Worm (Caenorhabditis elegans): Measurements from ENCODE around the gene T28C6.11.
A peak's percentile ranks its signal among the peaks of the same experiment; 100 is the strongest.

Gene T28C6.11

ce11 chrIV:8794895-8795665, 45.0 kb downstream of the T28C6.11 start:
- peak; percentile 13 for TF ChIP-seq ceh-19 (GFP tag; optimal IDR thresholded peaks at IDR 0.05)
- TF ChIP-seq ceh-18 (tag; optimal IDR thresholded peaks at IDR 0.05): peak; percentile 30
- no peak for TF ChIP-seq sox-2 (GFP tag; IDR thresholded peaks at IDR 0.05)

ce11 chrIV:8793223-8793622, 46.8 kb downstream of the T28C6.11 start:
- TF ChIP-seq dmd-4 (tag; optimal IDR thresholded peaks at IDR 0.05; ENCODE audit: borderline replicate concordance) (no peak), ceh-34 (tag; optimal IDR thresholded peaks at IDR 0.05) (no peak), lim-6 (tag; optimal IDR thresholded peaks at IDR 0.05) (no peak), pat-9 (tag; optimal IDR thresholded peaks at IDR 0.05) (no peak), sox-4 (tag; optimal IDR thresholded peaks at IDR 0.05) (no peak), syd-9 (tag; optimal IDR thresholded peaks at IDR 0.05) (no peak), hlh-8 (tag; optimal IDR thresholded peaks at IDR 0.05) (no peak), ahr-1 (tag; optimal IDR thresholded peaks at IDR 0.05) (no peak), madf-2 (tag; optimal IDR thresholded peaks at IDR 0.05) (no peak), unc-55 (GFP tag; optimal IDR thresholded peaks at IDR 0.05) (no peak), ceh-48 (tag; optimal IDR thresholded peaks at IDR 0.05) (no peak), pros-1 (tag; optimal IDR thresholded peaks at IDR 0.05) (no peak), Y22D7AL.16 (tag; optimal IDR thresholded peaks at IDR 0.05) (no peak), unc-3 (GFP tag; conservative IDR thresholded peaks at IDR 0.05) (no peak), unc-3 (tag; optimal IDR thresholded peaks at IDR 0.05) (no peak), pag-3 (tag; optimal IDR thresholded peaks at IDR 0.05; ENCODE audit: borderline replicate concordance) (no peak), rnt-1 (tag; optimal IDR thresholded peaks at IDR 0.05) (no peak), nhr-232 (tag; optimal IDR thresholded peaks at IDR 0.05) (no peak)

ce11 chrIV:8792808-8793207, 47.3 kb downstream of the T28C6.11 start, which contains the start of gene C33D9.3:
TSS of gene C33D9.3 (minus strand) at chrIV:8792908.
- TF ChIP-seq hlh-30 (tag; optimal IDR thresholded peaks at IDR 0.05; ENCODE audit: insufficient read depth) (no peak), fkh-10 (GFP tag; optimal IDR thresholded peaks at IDR 0.05) (no peak), ttx-3 (tag; optimal IDR thresholded peaks at IDR 0.05) (no peak), zip-5 (tag; optimal IDR thresholded peaks at IDR 0.05) (no peak), odd-2 (tag; optimal IDR thresholded peaks at IDR 0.05) (no peak)

ce11 chrIV:8790144-8790543, 49.9 kb downstream of the T28C6.11 start, which contains the start of gene sru-35:
TSS of gene sru-35 (minus strand) at chrIV:8790244.
- TF ChIP-seq ceh-30 (tag; optimal IDR thresholded peaks at IDR 0.05): no peak
- no peak for TF ChIP-seq ceh-18 (tag; optimal IDR thresholded peaks at IDR 0.05)
- TF ChIP-seq C38D4.7 (GFP tag; optimal IDR thresholded peaks at IDR 0.05): no peak
- no peak for TF ChIP-seq ceh-14 (tag; optimal IDR thresholded peaks at IDR 0.05)
- no peak for TF ChIP-seq elt-2 (tag; optimal IDR thresholded peaks at IDR 0.05)
- TF ChIP-seq nfya-1 (tag; optimal IDR thresholded peaks at IDR 0.05): no peak
- TF ChIP-seq fkh-6 (tag; optimal IDR thresholded peaks at IDR 0.05): no peak
- no peak for TF ChIP-seq pag-3 (tag; optimal IDR thresholded peaks at IDR 0.05; ENCODE audit: borderline replicate concordance)
- TF ChIP-seq ceh-45 (GFP tag; IDR thresholded peaks at IDR 0.05): no peak
- TF ChIP-seq dmd-4 (tag; optimal IDR thresholded peaks at IDR 0.05; ENCODE audit: borderline replicate concordance): no peak
- TF ChIP-seq K09A11.1 (tag; optimal IDR thresholded peaks at IDR 0.05; ENCODE audit: insufficient read depth): no peak
- TF ChIP-seq rnt-1 (tag; optimal IDR thresholded peaks at IDR 0.05): no peak
- no peak for TF ChIP-seq gmeb-2 (tag; optimal IDR thresholded peaks at IDR 0.05)
- TF ChIP-seq eyg-1 (tag; optimal IDR thresholded peaks at IDR 0.05): no peak
- no peak for TF ChIP-seq hlh-13 (GFP tag; optimal IDR thresholded peaks at IDR 0.05)
- TF ChIP-seq ceh-22 (tag; optimal IDR thresholded peaks at IDR 0.05): no peak
- TF ChIP-seq ztf-16 (tag; optimal IDR thresholded peaks at IDR 0.05): no peak
- no peak for TF ChIP-seq T23F11.4 (GFP tag; optimal IDR thresholded peaks at IDR 0.05)
- TF ChIP-seq nhr-232 (tag; optimal IDR thresholded peaks at IDR 0.05): no peak
- TF ChIP-seq ceh-34 (tag; optimal IDR thresholded peaks at IDR 0.05): no peak

Data from whole organism, late embryonic.